Fruit fly (Drosophila melanogaster) whole organism, embryonic: Measurements from ENCODE around the gene CG13258.
A peak's percentile ranks its signal among the peaks of the same experiment; 100 is the strongest.

Source experiments
- Bgb ChIP-seq: fragments of 200-800 bp; sonication (Bioruptor generic); IDR thresholded peaks from 2 replicates; pipeline ENCODE4 v1.3.6; 2022; ENCODE audit warnings: missing biosample characterization, missing genetic modification characterization; ENCODE audit not compliant: partially characterized antibody
- CG10209 ChIP-seq: fragments of 200-800 bp; sonication (Bioruptor generic); optimal IDR thresholded peaks from 3 replicates; lab custom pipeline; 2017; ENCODE audit warnings: missing biosample characterization, mild to moderate bottlenecking, missing genetic modification characterization, missing genetic modification reagents
- CG10267 ChIP-seq: fragments of 200-800 bp; sonication (Bioruptor generic); optimal IDR thresholded peaks from 2 replicates; lab custom pipeline; 2018; ENCODE audit warnings: missing biosample characterization, mild to moderate bottlenecking, missing genetic modification characterization, moderate library complexity
- CG12155 ChIP-seq: fragments of 200-800 bp; sonication (Bioruptor generic); optimal IDR thresholded peaks from 3 replicates; lab custom pipeline; 2016; ENCODE audit warnings: missing biosample characterization, missing genetic modification characterization
- CG12391 ChIP-seq: fragments of 200-800 bp; sonication (Bioruptor generic); optimal IDR thresholded peaks from 3 replicates; lab custom pipeline; 2018; ENCODE audit warnings: missing biosample characterization, mild to moderate bottlenecking, missing genetic modification characterization, moderate library complexity
- CG16813 ChIP-seq: fragments of 200-800 bp; sonication (Bioruptor generic); IDR thresholded peaks from 3 replicates; pipeline ENCODE4 v1.3.6; 2022; ENCODE audit warnings: missing biosample characterization, missing genetic modification characterization; ENCODE audit not compliant: partially characterized antibody
- CG18619 ChIP-seq: fragments of 200-800 bp; sonication (Bioruptor generic); optimal IDR thresholded peaks from 3 replicates; lab custom pipeline; 2017; ENCODE audit warnings: missing biosample characterization, mild to moderate bottlenecking, missing genetic modification characterization
- CG2116 ChIP-seq: fragments of 200-800 bp; sonication (Bioruptor generic); optimal IDR thresholded peaks from 3 replicates; lab custom pipeline; 2018; ENCODE audit warnings: missing biosample characterization, mild to moderate bottlenecking, missing genetic modification characterization
- CG30020 ChIP-seq: fragments of 200-800 bp; optimal IDR thresholded peaks from 2 replicates; lab custom pipeline; 2019; ENCODE audit warnings: missing biosample characterization, mild to moderate bottlenecking, missing genetic modification characterization, moderate library complexity
- CG4424 ChIP-seq: fragments of 200-800 bp; sonication (Bioruptor generic); optimal IDR thresholded peaks from 3 replicates; lab custom pipeline; 2016; ENCODE audit warnings: missing biosample characterization, missing genetic modification characterization
- CG6689 ChIP-seq: fragments of 200-800 bp; sonication (Bioruptor generic); IDR thresholded peaks from 2 replicates; pipeline ENCODE4 v1.3.6; 2022; ENCODE audit warnings: missing biosample characterization, missing genetic modification characterization
- CG7745 ChIP-seq: fragments of 200-800 bp; sonication (Bioruptor generic); optimal IDR thresholded peaks from 2 replicates; lab custom pipeline; 2018; ENCODE audit warnings: missing biosample characterization, mild to moderate bottlenecking, missing genetic modification characterization, moderate library complexity
- CG7786 ChIP-seq: fragments of 200-800 bp; sonication (Bioruptor generic); optimal IDR thresholded peaks from 2 replicates; lab custom pipeline; 2016; ENCODE audit warnings: missing biosample characterization, missing genetic modification characterization
- CG7839 ChIP-seq: fragments of 200-800 bp; sonication (Bioruptor generic); optimal IDR thresholded peaks from 3 replicates; lab custom pipeline; 2018; ENCODE audit warnings: missing biosample characterization, mild to moderate bottlenecking, missing genetic modification characterization, moderate library complexity
- CG9797 ChIP-seq: fragments of 200-800 bp; sonication (Bioruptor generic); optimal IDR thresholded peaks from 3 replicates; lab custom pipeline; 2018; ENCODE audit warnings: missing biosample characterization, mild to moderate bottlenecking, missing genetic modification characterization
- Dp ChIP-seq: fragments of 200-800 bp; sonication (Bioruptor generic); optimal IDR thresholded peaks from 2 replicates; lab custom pipeline; 2018; ENCODE audit warnings: missing biosample characterization, mild to moderate bottlenecking, missing genetic modification characterization, moderate library complexity
- Dref ChIP-seq: fragments of 200-800 bp; sonication (Bioruptor generic); IDR thresholded peaks from 2 replicates; pipeline ENCODE4 v1.3.6; 2022; ENCODE audit warnings: missing biosample characterization, missing genetic modification characterization
- Ets65A ChIP-seq: fragments of 200-800 bp; sonication (Bioruptor generic); peaks from one replicate; lab custom pipeline; 2016; ENCODE audit warnings: missing biosample characterization, missing genetic modification characterization
- Ets97D ChIP-seq: fragments of 200-800 bp; sonication (Bioruptor generic); optimal IDR thresholded peaks from 3 replicates; lab custom pipeline; 2016; ENCODE audit warnings: missing biosample characterization, missing genetic modification characterization
- Hmr ChIP-seq: fragments of 200-800 bp; sonication (Bioruptor generic); optimal IDR thresholded peaks from 3 replicates; lab custom pipeline; 2017; ENCODE audit warnings: mild to moderate bottlenecking, missing biosample characterization, missing genetic modification reagents, missing genetic modification characterization
- Hr3 ChIP-seq: fragments of 200-800 bp; sonication (Bioruptor generic); optimal IDR thresholded peaks from 3 replicates; lab custom pipeline; 2016; ENCODE audit warnings: missing biosample characterization, missing genetic modification characterization
- MESR4 ChIP-seq: fragments of 200-800 bp; sonication (Bioruptor generic); optimal IDR thresholded peaks from 2 replicates; lab custom pipeline; 2018; ENCODE audit warnings: missing biosample characterization, mild to moderate bottlenecking, missing genetic modification characterization, moderate library complexity
- Mad ChIP-seq: fragments of 200-800 bp; sonication (Bioruptor generic); optimal IDR thresholded peaks from 2 replicates; lab custom pipeline; 2016; ENCODE audit warnings: missing biosample characterization, missing genetic modification characterization
- Med ChIP-seq: fragments of 200-800 bp; sonication (Bioruptor generic); peaks from one replicate; lab custom pipeline; 2016; ENCODE audit warnings: missing biosample characterization, missing genetic modification characterization, mild to moderate bottlenecking, inconsistent platforms, moderate library complexity
- Mrtf ChIP-seq: fragments of 200-800 bp; sonication (Bioruptor generic); IDR thresholded peaks from 3 replicates; pipeline ENCODE4 v1.3.6; 2022; ENCODE audit warnings: missing biosample characterization, missing genetic modification characterization
- Myb ChIP-seq: fragments of 200-800 bp; sonication (Bioruptor generic); optimal IDR thresholded peaks from 2 replicates; lab custom pipeline; 2016; ENCODE audit warnings: missing biosample characterization, missing genetic modification characterization
- Nf-YB ChIP-seq: fragments of 200-800 bp; sonication (Bioruptor generic); optimal IDR thresholded peaks from 3 replicates; lab custom pipeline; 2019; ENCODE audit warnings: missing biosample characterization, mild to moderate bottlenecking, missing genetic modification characterization, moderate library complexity
- Sox102F ChIP-seq: fragments of 200-800 bp; sonication (Bioruptor generic); optimal IDR thresholded peaks from 2 replicates; lab custom pipeline; 2018; ENCODE audit warnings: missing biosample characterization, mild to moderate bottlenecking, missing genetic modification characterization, moderate library complexity
- Vsx1 ChIP-seq: fragments of 200-800 bp; sonication (Bioruptor generic); optimal IDR thresholded peaks from 2 replicates; lab custom pipeline; 2017; ENCODE audit warnings: missing biosample characterization, mild to moderate bottlenecking, missing genetic modification characterization, missing genetic modification reagents
- ac ChIP-seq: fragments of 200-800 bp; sonication (Bioruptor generic); optimal IDR thresholded peaks from 3 replicates; lab custom pipeline; 2017; ENCODE audit warnings: missing biosample characterization, mild to moderate bottlenecking, missing genetic modification characterization
- amos ChIP-seq: fragments of 200-800 bp; sonication (Bioruptor generic); IDR thresholded peaks from 2 replicates; pipeline ENCODE4 v1.3.6; 2022; ENCODE audit warnings: missing biosample characterization, missing genetic modification characterization; ENCODE audit not compliant: partially characterized antibody
- ap ChIP-seq: fragments of 200-800 bp; sonication (Bioruptor generic); IDR thresholded peaks from 2 replicates; pipeline ENCODE4 v1.3.6; 2022; ENCODE audit warnings: missing biosample characterization, missing genetic modification characterization
- ato ChIP-seq: fragments of 200-800 bp; sonication (Bioruptor generic); IDR thresholded peaks from 2 replicates; pipeline ENCODE4 v1.3.6; 2022; ENCODE audit warnings: missing biosample characterization, missing genetic modification characterization; ENCODE audit not compliant: partially characterized antibody
- az2 ChIP-seq: fragments of 200-800 bp; sonication (Bioruptor generic); optimal IDR thresholded peaks from 3 replicates; lab custom pipeline; 2016; ENCODE audit warnings: missing biosample characterization, missing genetic modification characterization
- bbx ChIP-seq: fragments of 200-800 bp; sonication (Bioruptor generic); IDR thresholded peaks from 2 replicates; pipeline ENCODE4 v1.3.6; 2022; ENCODE audit warnings: missing biosample characterization, missing genetic modification characterization; ENCODE audit not compliant: partially characterized antibody
- bigmax ChIP-seq: fragments of 200-800 bp; sonication (Bioruptor generic); optimal IDR thresholded peaks from 2 replicates; lab custom pipeline; 2018; ENCODE audit warnings: missing biosample characterization, mild to moderate bottlenecking, missing genetic modification characterization
- chn ChIP-seq: fragments of 200-800 bp; sonication (Bioruptor generic); optimal IDR thresholded peaks from 2 replicates; lab custom pipeline; 2016; ENCODE audit warnings: missing biosample characterization, missing genetic modification characterization
- crp ChIP-seq, 2 experiments: fragments of 200-800 bp; sonication (Bioruptor generic); optimal IDR thresholded peaks; 2 replicates in 1 of 2; 3 replicates in 1 of 2; lab custom pipeline; 2017; ENCODE audit warnings: missing biosample characterization in 2 of 2, missing genetic modification characterization in 2 of 2, mild to moderate bottlenecking in 1 of 2, moderate library complexity in 1 of 2
- gem ChIP-seq: fragments of 200-800 bp; sonication (Bioruptor generic); optimal IDR thresholded peaks from 2 replicates; lab custom pipeline; 2019; ENCODE audit warnings: missing biosample characterization, mild to moderate bottlenecking, missing genetic modification characterization, moderate library complexity
- ind ChIP-seq: fragments of 200-800 bp; sonication (Bioruptor generic); optimal IDR thresholded peaks from 3 replicates; lab custom pipeline; 2016; ENCODE audit warnings: missing biosample characterization, missing genetic modification characterization
- lab ChIP-seq: fragments of 200-800 bp; sonication (Bioruptor generic); optimal IDR thresholded peaks from 3 replicates; lab custom pipeline; 2017; ENCODE audit warnings: missing biosample characterization, missing genetic modification characterization, mild to moderate bottlenecking, moderate library complexity, missing genetic modification reagents
- nerfin-1 ChIP-seq: fragments of 200-800 bp; sonication (Bioruptor generic); optimal IDR thresholded peaks from 3 replicates; lab custom pipeline; 2019; ENCODE audit warnings: missing biosample characterization, mild to moderate bottlenecking, missing genetic modification characterization, moderate library complexity
- oc ChIP-seq: fragments of 200-800 bp; sonication (Bioruptor generic); optimal IDR thresholded peaks from 2 replicates; lab custom pipeline; 2018; ENCODE audit warnings: missing biosample characterization, mild to moderate bottlenecking, missing genetic modification characterization, moderate library complexity
- phol ChIP-seq: fragments of 200-800 bp; sonication (Bioruptor generic); optimal IDR thresholded peaks from 3 replicates; lab custom pipeline; 2018; ENCODE audit warnings: missing biosample characterization, mild to moderate bottlenecking, missing genetic modification characterization, moderate library complexity
- run ChIP-seq: fragments of 200-800 bp; sonication (Bioruptor generic); optimal IDR thresholded peaks from 3 replicates; lab custom pipeline; 2018; ENCODE audit warnings: missing biosample characterization, mild to moderate bottlenecking, missing genetic modification characterization
- slbo ChIP-seq: fragments of 200-800 bp; sonication (Bioruptor generic); IDR thresholded peaks from 2 replicates; pipeline ENCODE4 v1.3.6; 2022; ENCODE audit warnings: missing biosample characterization, missing genetic modification characterization
- so ChIP-seq: fragments of 200-800 bp; sonication (Bioruptor generic); IDR thresholded peaks from 3 replicates; pipeline ENCODE4 v1.3.6; 2022; ENCODE audit warnings: missing biosample characterization, missing genetic modification characterization
- tin ChIP-seq: fragments of 200-800 bp; sonication (Bioruptor generic); optimal IDR thresholded peaks from 3 replicates; lab custom pipeline; 2016; ENCODE audit warnings: missing biosample characterization, missing genetic modification characterization
- trem ChIP-seq: fragments of 200-800 bp; optimal IDR thresholded peaks from 3 replicates; lab custom pipeline; 2019; ENCODE audit warnings: missing biosample characterization, mild to moderate bottlenecking, missing genetic modification characterization, moderate library complexity
- tx ChIP-seq: fragments of 200-800 bp; sonication (Bioruptor generic); optimal IDR thresholded peaks from 2 replicates; lab custom pipeline; 2016; ENCODE audit warnings: missing biosample characterization, missing genetic modification characterization

The CG13258 gene

dm6 chr2L:16310648-16311047 lies 17.8 kb upstream of the CG13258 start, which contains the start of the genes cni and fzy (continued):
- TF ChIP-seq ac (no peak), nerfin-1 (tag; lab: Kevin White, UChicago) (no peak), bbx (GFP tag; lab: Robert Waterston, UW) (0 out of 2 replicates have a peak, but pooled peaks have one; percentile 10), ap (GFP tag; lab: Robert Waterston, UW) (no peak), CG7786 (GFP tag; lab: Kevin White, UChicago) (no peak), CG6689 (GFP tag; lab: Robert Waterston, UW) (no peak), CG7745 (no peak), CG30020 (tag; lab: Kevin White, UChicago) (peak; percentile 58), Mad (GFP tag; lab: Kevin White, UChicago) (peak; percentile 9), CG12391 (tag; lab: Kevin White, UChicago) (peak; percentile 74), chn (GFP tag; lab: Kevin White, UChicago) (no peak), crp (GFP tag; optimal IDR thresholded peaks at IDR 0.05; lab: Kevin White, UChicago) (peak; percentile 89 to 97), CG12155 (GFP tag; lab: Kevin White, UChicago) (peak; percentile 37), trem (tag; lab: Kevin White, UChicago) (peak; percentile 93), CG9797 (peak; percentile 98), slbo (GFP tag; lab: Robert Waterston, UW) (no peak), oc (tag; lab: Kevin White, UChicago) (no peak), Nf-YB (peak; percentile 7), Ets65A (GFP tag; lab: Kevin White, UChicago) (peak; percentile 82), CG2116 (GFP tag; lab: Kevin White, UChicago) (peak; percentile 88), CG10267 (tag; lab: Kevin White, UChicago) (peak; percentile 72), Mrtf (no peak), Vsx1 (peak; percentile 80), Med (GFP tag; lab: Kevin White, UChicago) (peak; percentile 10), Dref (GFP tag; lab: Robert Waterston, UW) (no peak), run (tag; lab: Kevin White, UChicago) (no peak), Bgb (GFP tag; lab: Robert Waterston, UW) (0 out of 2 replicates have a peak, but pooled peaks have one; percentile 16), Hr3 (GFP tag; lab: Kevin White, UChicago) (peak; percentile 27), tx (GFP tag; lab: Kevin White, UChicago) (no peak), CG4424 (GFP tag; lab: Kevin White, UChicago) (peak; percentile 42), CG7839 (no peak), CG18619 (GFP tag; lab: Kevin White, UChicago) (no peak), CG10209 (GFP tag; lab: Kevin White, UChicago) (peak; percentile 11), amos (GFP tag; lab: Robert Waterston, UW) (0 out of 2 replicates have a peak, but pooled peaks have one; percentile 6), so (GFP tag; lab: Robert Waterston, UW) (no peak), lab (GFP tag; lab: Kevin White, UChicago) (no peak), Ets97D (GFP tag; lab: Kevin White, UChicago) (peak; percentile 73), CG16813 (GFP tag; lab: Robert Waterston, UW) (peak; percentile 43; the same call in 1 of the 3 replicates), gem (tag; lab: Kevin White, UChicago) (peak; percentile 50), az2 (peak; percentile 12), Dp (GFP tag; lab: Kevin White, UChicago) (peak; percentile 88), phol (peak; percentile 94), Hmr (GFP tag; lab: Kevin White, UChicago) (no peak), bigmax (no peak), MESR4 (GFP tag; lab: Kevin White, UChicago) (peak; percentile 21), tin (GFP tag; lab: Kevin White, UChicago) (peak; percentile 31), ato (GFP tag; lab: Robert Waterston, UW) (no peak), ind (peak; percentile 34), Myb (GFP tag; lab: Kevin White, UChicago) (no peak), Sox102F (no peak)
